Worm (Caenorhabditis elegans) whole organism, young adult: ENCODE measurements around the gene Y113G7B.15.

Experiments
- C06A6.2 ChIP-seq: fragments of 200-800 bp; sonication (Bioruptor generic); conservative IDR thresholded peaks from 2 replicates; pipeline ENCODE4 v1.3.6; 2022; ENCODE audit warnings: missing genetic modification characterization, missing compliant biosample characterization
- dpl-1 ChIP-seq: fragments of 150-350 bp; optimal IDR thresholded peaks from 2 replicates; lab custom pipeline; 2014; ENCODE audit warnings: missing biosample characterization, missing genetic modification reagents, missing genetic modification characterization
- gei-17 ChIP-seq: fragments of 200-800 bp; sonication (Bioruptor generic); optimal IDR thresholded peaks from 2 replicates; lab custom pipeline; 2018; ENCODE audit warnings: mild to moderate bottlenecking, missing genetic modification characterization, missing compliant biosample characterization
- lin-35 ChIP-seq, 3 experiments: fragments of 150-350 bp in 2 of 3; sonication (generic microtip) in 1 of 3; optimal IDR thresholded peaks; 2 replicates each; lab custom pipeline; 2014 to 2018; ENCODE audit warnings: missing biosample characterization in 3 of 3, missing genetic modification characterization in 3 of 3, missing genetic modification reagents in 3 of 3
- repo-1 ChIP-seq: sonication (generic microtip); optimal IDR thresholded peaks from 2 replicates; lab custom pipeline; 2017; ENCODE audit warnings: mild to moderate bottlenecking, missing genetic modification characterization, missing compliant biosample characterization
- snpc-1.1 ChIP-seq: sonication (generic microtip); optimal IDR thresholded peaks from 2 replicates; lab custom pipeline; 2017; ENCODE audit warnings: missing genetic modification characterization, mild to moderate bottlenecking, missing compliant biosample characterization, antibody characterized with exemption, moderate library complexity, missing genotype, missing genetic modification reagents; ENCODE audit not compliant: insufficient read depth
- snpc-4 ChIP-seq, 5 experiments: fragments of 150-350 bp in 1 of 5; sonication (generic microtip) in 4 of 5; optimal IDR thresholded peaks; 2 replicates each; lab custom pipeline; 2014 to 2018; ENCODE audit warnings: missing genetic modification characterization in 5 of 5, missing biosample characterization in 3 of 5, antibody characterized with exemption in 2 of 5, mild to moderate bottlenecking in 2 of 5, missing compliant biosample characterization in 2 of 5, missing genotype in 2 of 5, moderate library complexity in 2 of 5, missing genetic modification reagents in 1 of 5
- somi-1 ChIP-seq: fragments of 200-800 bp; sonication (Bioruptor generic); optimal IDR thresholded peaks from 2 replicates; lab custom pipeline; 2018; ENCODE audit warnings: mild to moderate bottlenecking, missing genetic modification characterization, missing compliant biosample characterization
- ztf-18 ChIP-seq: sonication (generic microtip); optimal IDR thresholded peaks from 2 replicates; lab custom pipeline; 2016; ENCODE audit warnings: missing genotype, mild to moderate bottlenecking, missing genetic modification characterization, missing compliant biosample characterization

DNA sequence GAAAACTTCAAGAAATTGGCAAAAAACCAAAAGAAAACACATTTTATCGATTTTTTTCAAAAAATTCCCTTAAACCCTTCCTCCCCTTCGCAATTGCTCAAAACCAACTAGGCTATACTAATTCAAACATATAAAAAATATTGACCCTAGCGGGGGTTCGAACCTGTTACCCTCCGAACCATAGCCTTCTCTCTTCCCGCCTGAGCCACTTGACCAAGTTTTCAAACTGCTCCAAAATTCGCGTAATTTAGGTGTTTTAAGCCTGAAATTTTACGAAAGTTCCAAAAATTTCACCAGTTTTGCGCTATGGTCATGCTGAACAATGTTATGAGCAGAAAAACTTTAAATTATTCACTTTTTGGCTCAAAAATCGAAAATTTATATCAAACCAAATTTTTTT lies 796 bp upstream of the Y113G7B.15 start:
- TF ChIP-seq snpc-4 (GFP tag; optimal IDR thresholded peaks at IDR 0.05; lab: Kevin White, UChicago) (no peak), snpc-4 (tag; optimal IDR thresholded peaks at IDR 0.05; lab: Kevin White, UChicago) (no peak), C06A6.2 (GFP tag; lab: Robert Waterston, UW) (no peak), repo-1 (tag; lab: Kevin White, UChicago) (no peak), ztf-18 (tag; lab: Kevin White, UChicago) (no peak), dpl-1 (no peak), snpc-1.1 (tag; lab: Kevin White, UChicago) (no peak), somi-1 (GFP tag; lab: Kevin White, UChicago) (no peak), gei-17 (GFP tag; lab: Kevin White, UChicago) (no peak), lin-35 (GFP tag; optimal IDR thresholded peaks at IDR 0.05; lab: Kevin White, UChicago) (no peak)
